Worm (Caenorhabditis elegans): ENCODE measurements around the gene suex-2.

- no peak for TF ChIP-seq cebp-2 (GFP tag; IDR thresholded peaks at IDR 0.05)
- TF ChIP-seq ama-1 (optimal IDR thresholded peaks at IDR 0.05): no peak
- no peak for TF ChIP-seq ama-1 (GFP tag; optimal IDR thresholded peaks at IDR 0.05)
- no peak for TF ChIP-seq let-607 (tag; optimal IDR thresholded peaks at IDR 0.05)
- no peak for TF ChIP-seq mel-28 (tag; optimal IDR thresholded peaks at IDR 0.05; ENCODE audit: borderline replicate concordance)
- TF ChIP-seq let-526 (GFP tag; IDR thresholded peaks at IDR 0.05): no peak
Measured at ce11 chrIV:8986761-8987316, 18.7 kb downstream of the suex-2 start, which contains the start of gene bre-1.
